Worm (Caenorhabditis elegans) whole organism, L1 larva: ENCODE measurements around the gene F09E5.16.

Experiments
- C04F5.9 ChIP-seq: sonication (generic microtip); optimal IDR thresholded peaks from 2 replicates; lab custom pipeline; 2016; ENCODE audit warnings: missing genetic modification characterization, missing compliant biosample characterization
- C16A3.4 ChIP-seq: fragments of 150-350 bp; optimal IDR thresholded peaks from 2 replicates; lab custom pipeline; 2014; ENCODE audit warnings: missing biosample characterization, missing genetic modification characterization
- Y116A8C.19 ChIP-seq: sonication (generic microtip); optimal IDR thresholded peaks from 2 replicates; lab custom pipeline; 2016; ENCODE audit warnings: missing compliant biosample characterization, missing genetic modification characterization, borderline replicate concordance
- ceh-63 ChIP-seq: fragments of 200-800 bp; sonication (Bioruptor generic); optimal IDR thresholded peaks from 2 replicates; lab custom pipeline; 2018; ENCODE audit warnings: mild to moderate bottlenecking, missing genetic modification characterization, missing compliant biosample characterization
- ceh-8 ChIP-seq: fragments of 200-800 bp; sonication (Bioruptor generic); optimal IDR thresholded peaks from 2 replicates; lab custom pipeline; 2018; ENCODE audit warnings: mild to moderate bottlenecking, missing genetic modification characterization, moderate library complexity, missing compliant biosample characterization
- ceh-82 ChIP-seq, 3 experiments: fragments of 150-350 bp in 1 of 3; sonication (generic microtip) in 2 of 3; optimal IDR thresholded peaks; 2 replicates each; lab custom pipeline; 2014 to 2017; ENCODE audit warnings: missing biosample characterization in 3 of 3, missing genetic modification characterization in 3 of 3
- ceh-90 ChIP-seq: sonication (generic microtip); optimal IDR thresholded peaks from 2 replicates; lab custom pipeline; 2016; ENCODE audit warnings: missing genetic modification characterization, missing compliant biosample characterization
- dpl-1 ChIP-seq, 3 experiments: fragments of 150-350 bp in 2 of 3; sonication (generic microtip) in 1 of 3; optimal IDR thresholded peaks; 2 replicates each; lab custom pipeline; 2014 to 2017; ENCODE audit warnings: missing biosample characterization in 3 of 3, missing genetic modification characterization in 3 of 3, missing genetic modification reagents in 3 of 3
- dsc-1 ChIP-seq: sonication (generic microtip); optimal IDR thresholded peaks from 2 replicates; lab custom pipeline; 2016; ENCODE audit warnings: mild to moderate bottlenecking, missing genetic modification characterization, missing compliant biosample characterization
- egl-13 ChIP-seq: sonication (generic microtip); optimal IDR thresholded peaks from 2 replicates; lab custom pipeline; 2016; ENCODE audit warnings: missing genotype, missing genetic modification reagents, missing genetic modification characterization, missing compliant biosample characterization
- egl-27 ChIP-seq, 2 experiments: fragments of 150-350 bp in 1 of 2; sonication (generic microtip); optimal IDR thresholded peaks; 3 replicates each; lab custom pipeline; 2017 to 2018; ENCODE audit warnings: missing biosample characterization in 2 of 2, missing genetic modification characterization in 2 of 2, missing genetic modification reagents in 2 of 2
- elt-3 ChIP-seq, 6 experiments: fragments of 150-350 bp in 1 of 6; sonication (generic microtip); optimal IDR thresholded peaks; 2 replicates each; lab custom pipeline; 2017 to 2018; ENCODE audit warnings: missing biosample characterization in 6 of 6, missing genetic modification characterization in 6 of 6, inconsistent platforms in 1 of 6
- fos-1 ChIP-seq: fragments of 150-350 bp; optimal IDR thresholded peaks from 2 replicates; lab custom pipeline; 2014; ENCODE audit warnings: missing biosample characterization, missing genetic modification characterization
- grh-1 ChIP-seq: fragments of 200-800 bp; sonication (Bioruptor generic); IDR thresholded peaks from 2 replicates; pipeline ENCODE4 v1.3.6; 2022; ENCODE audit warnings: missing genetic modification reagents, missing genetic modification characterization, missing compliant biosample characterization
- isw-1 ChIP-seq: fragments of 200-800 bp; sonication (Bioruptor generic); IDR thresholded peaks from 2 replicates; pipeline ENCODE4 v1.3.6; 2022; ENCODE audit warnings: missing genetic modification characterization, missing compliant biosample characterization
- lin-13 ChIP-seq: fragments of 150-350 bp; optimal IDR thresholded peaks from 2 replicates; lab custom pipeline; 2014; ENCODE audit warnings: missing biosample characterization, missing genetic modification reagents, missing genetic modification characterization
- lin-15B ChIP-seq: fragments of 150-350 bp; sonication (generic microtip); optimal IDR thresholded peaks from 3 replicates; lab custom pipeline; 2014; ENCODE audit warnings: missing biosample characterization, missing genetic modification characterization
- lin-35 ChIP-seq, 2 experiments: fragments of 150-350 bp; optimal IDR thresholded peaks; 2 replicates each; lab custom pipeline; 2014; ENCODE audit warnings: missing biosample characterization in 2 of 2, missing genetic modification characterization in 2 of 2, missing genetic modification reagents in 2 of 2
- lin-39 ChIP-seq: fragments of 150-350 bp; optimal IDR thresholded peaks from 2 replicates; lab custom pipeline; 2014; ENCODE audit warnings: missing biosample characterization, missing genetic modification reagents, missing genetic modification characterization
- lir-3 ChIP-seq: sonication (generic microtip); optimal IDR thresholded peaks from 2 replicates; lab custom pipeline; 2016; ENCODE audit warnings: mild to moderate bottlenecking, missing genetic modification characterization, moderate library complexity, missing compliant biosample characterization; ENCODE audit not compliant: poor library complexity
- lsy-2 ChIP-seq, 2 experiments: fragments of 150-350 bp; optimal IDR thresholded peaks; 2 replicates each; lab custom pipeline; 2014; ENCODE audit warnings: missing biosample characterization in 2 of 2, missing genetic modification characterization in 2 of 2
- mab-9 ChIP-seq: fragments of 200-800 bp; sonication (Bioruptor generic); IDR thresholded peaks from 2 replicates; pipeline ENCODE4 v1.3.6; 2022; ENCODE audit warnings: missing genetic modification reagents, missing genetic modification characterization, missing compliant biosample characterization
- mdl-1 ChIP-seq, 2 experiments: fragments of 150-350 bp; optimal IDR thresholded peaks; 2 replicates each; lab custom pipeline; 2014 to 2017; ENCODE audit warnings: missing biosample characterization in 2 of 2, missing genetic modification characterization in 2 of 2, inconsistent platforms in 1 of 2
- nhr-12 ChIP-seq: sonication (generic microtip); optimal IDR thresholded peaks from 2 replicates; lab custom pipeline; 2017; ENCODE audit warnings: missing biosample characterization, missing genetic modification characterization
- nhr-20 ChIP-seq: sonication (generic microtip); optimal IDR thresholded peaks from 2 replicates; lab custom pipeline; 2016; ENCODE audit warnings: mild to moderate bottlenecking, missing genetic modification characterization, missing compliant biosample characterization
- nhr-47 ChIP-seq: sonication (generic microtip); optimal IDR thresholded peaks from 2 replicates; lab custom pipeline; 2016; ENCODE audit warnings: mild to moderate bottlenecking, missing genetic modification characterization, moderate library complexity, missing compliant biosample characterization
- nhr-71 ChIP-seq: sonication (generic microtip); optimal IDR thresholded peaks from 2 replicates; lab custom pipeline; 2016; ENCODE audit warnings: mild to moderate bottlenecking, missing genetic modification characterization, moderate library complexity, missing compliant biosample characterization
- nhr-76 ChIP-seq: sonication (generic microtip); optimal IDR thresholded peaks from 2 replicates; lab custom pipeline; 2017; ENCODE audit warnings: missing biosample characterization, missing genetic modification characterization
- nhr-84 ChIP-seq: sonication (generic microtip); optimal IDR thresholded peaks from 2 replicates; lab custom pipeline; 2017; ENCODE audit warnings: missing biosample characterization, missing genetic modification characterization
- nhr-85 ChIP-seq: sonication (generic microtip); peaks from one replicate; lab custom pipeline; 2016; ENCODE audit warnings: missing genetic modification characterization, inconsistent platforms, missing compliant biosample characterization
- pag-3 ChIP-seq: sonication (generic microtip); optimal IDR thresholded peaks from 2 replicates; lab custom pipeline; 2017; ENCODE audit warnings: missing genetic modification characterization, mild to moderate bottlenecking, missing compliant biosample characterization, antibody characterized with exemption, borderline replicate concordance; ENCODE audit not compliant: insufficient read depth
- pax-3 ChIP-seq: fragments of 200-800 bp; sonication (Bioruptor generic); optimal IDR thresholded peaks from 2 replicates; lab custom pipeline; 2018; ENCODE audit warnings: mild to moderate bottlenecking, missing genetic modification characterization, moderate library complexity, missing compliant biosample characterization
- pqm-1 ChIP-seq: sonication (generic microtip); optimal IDR thresholded peaks from 3 replicates; lab custom pipeline; 2017; ENCODE audit warnings: missing biosample characterization, missing genetic modification characterization
- rnt-1 ChIP-seq: sonication (generic microtip); optimal IDR thresholded peaks from 2 replicates; lab custom pipeline; 2016; ENCODE audit warnings: mild to moderate bottlenecking, missing genetic modification characterization, moderate library complexity, missing compliant biosample characterization
- skn-1 ChIP-seq: fragments of 150-350 bp; optimal IDR thresholded peaks from 2 replicates; lab custom pipeline; 2014; ENCODE audit warnings: missing biosample characterization, missing genetic modification characterization
- snu-23 ChIP-seq: sonication (generic microtip); optimal IDR thresholded peaks from 2 replicates; lab custom pipeline; 2016; ENCODE audit warnings: missing genetic modification characterization, missing compliant biosample characterization
- swsn-7 ChIP-seq: sonication (generic microtip); optimal IDR thresholded peaks from 2 replicates; lab custom pipeline; 2016; ENCODE audit warnings: missing genetic modification characterization, missing compliant biosample characterization
- tbx-2 ChIP-seq: sonication (generic microtip); optimal IDR thresholded peaks from 2 replicates; lab custom pipeline; 2016; ENCODE audit warnings: missing genetic modification characterization, missing compliant biosample characterization
- tlp-1 ChIP-seq: fragments of 150-350 bp; optimal IDR thresholded peaks from 2 replicates; lab custom pipeline; 2014; ENCODE audit warnings: missing biosample characterization, missing genetic modification characterization
- unc-30 ChIP-seq: sonication (generic microtip); optimal IDR thresholded peaks from 2 replicates; lab custom pipeline; 2017; ENCODE audit warnings: missing biosample characterization, missing genetic modification characterization
- unc-62 ChIP-seq: fragments of 150-350 bp; optimal IDR thresholded peaks from 2 replicates; lab custom pipeline; 2014; ENCODE audit warnings: missing biosample characterization, missing genetic modification reagents, missing genetic modification characterization
- unc-86 ChIP-seq: sonication (generic microtip); optimal IDR thresholded peaks from 2 replicates; lab custom pipeline; 2016; ENCODE audit warnings: missing genetic modification characterization, missing compliant biosample characterization
- unc-98 ChIP-seq: fragments of 200-800 bp; sonication (Bioruptor generic); IDR thresholded peaks from 2 replicates; pipeline ENCODE4 v1.3.6; 2022; ENCODE audit warnings: missing genetic modification characterization, missing compliant biosample characterization
- ztf-11 ChIP-seq, 2 experiments: sonication (generic microtip); optimal IDR thresholded peaks; 2 replicates each; lab custom pipeline; 2016 to 2017; ENCODE audit warnings: missing genetic modification characterization in 2 of 2, missing biosample characterization in 1 of 2, missing compliant biosample characterization in 1 of 2
- ztf-4 ChIP-seq: fragments of 150-350 bp; optimal IDR thresholded peaks from 2 replicates; lab custom pipeline; 2014; ENCODE audit warnings: missing biosample characterization, missing genetic modification characterization

Gene F09E5.16

DNA sequence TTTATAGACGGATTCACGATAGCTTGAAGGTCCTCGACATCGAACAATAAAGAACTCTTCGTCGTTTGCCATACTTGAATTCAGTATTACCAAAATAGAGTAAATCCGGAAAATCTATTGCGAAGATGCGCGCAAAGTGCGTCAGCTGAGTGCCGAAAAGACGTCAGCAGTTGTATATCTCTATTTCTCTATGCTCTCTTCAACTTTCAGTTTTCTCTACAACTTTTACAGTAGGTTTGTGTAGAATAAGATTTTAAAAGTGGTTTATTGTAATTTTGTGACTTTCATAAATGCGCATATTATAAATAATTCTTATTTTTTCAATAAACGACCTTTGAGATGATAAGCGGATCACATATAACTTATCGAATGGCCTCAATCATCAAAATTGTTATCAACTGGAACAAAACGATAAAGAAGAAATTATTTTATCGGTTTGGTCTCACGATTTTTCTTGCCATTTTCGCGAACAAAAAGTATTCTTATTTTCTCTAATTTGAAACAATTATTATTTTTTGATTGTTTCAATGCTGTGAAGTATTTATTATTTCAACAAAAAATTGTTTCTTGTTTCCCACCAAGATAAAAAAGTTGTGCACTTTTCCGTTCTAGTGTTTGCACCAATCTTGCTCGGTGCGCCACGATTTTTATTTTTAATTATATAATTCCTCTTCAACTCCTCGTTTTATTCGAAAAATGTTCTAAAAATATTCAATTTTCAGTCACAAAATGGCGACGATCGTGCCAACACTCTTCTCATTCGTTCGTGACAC lies 7.9 kb upstream of the F09E5.16 start, which contains the start of the genes agt-2 and F09E5.3 (continued):
- TF ChIP-seq grh-1 (GFP tag; lab: Robert Waterston, UW) (peak; percentile 87), fos-1 (peak; percentile 89), nhr-71 (tag; lab: Kevin White, UChicago) (peak; percentile 97), C04F5.9 (tag; lab: Kevin White, UChicago) (peak; percentile 81), tlp-1 (tag; lab: Kevin White, UChicago) (no peak), nhr-12 (tag; lab: Kevin White, UChicago) (no peak), snu-23 (GFP tag; lab: Kevin White, UChicago) (peak; percentile 98), lin-15B (tag; lab: Kevin White, UChicago) (peak; percentile 82), Y116A8C.19 (tag; lab: Kevin White, UChicago) (no peak), elt-3 (tag; optimal IDR thresholded peaks at IDR 0.05; lab: Kevin White, UChicago) (peak in 3 of 6 experiments; percentile 43 to 81 (median 77)), nhr-20 (tag; lab: Kevin White, UChicago) (peak; percentile 95), ztf-11 (tag; optimal IDR thresholded peaks at IDR 0.05; lab: Kevin White, UChicago) (peak in 1 of 2 experiments; percentile 81), isw-1 (GFP tag; lab: Robert Waterston, UW) (peak; percentile 86), lin-35 (GFP tag; optimal IDR thresholded peaks at IDR 0.05; lab: Kevin White, UChicago) (peak; percentile 93), lsy-2 (tag; optimal IDR thresholded peaks at IDR 0.05; lab: Kevin White, UChicago) (peak; percentile 95 to 97), swsn-7 (peak; percentile 96), nhr-85 (tag; lab: Kevin White, UChicago) (peak; percentile 93), dsc-1 (peak; percentile 95), ceh-90 (peak; percentile 37), nhr-76 (tag; lab: Kevin White, UChicago) (no peak), egl-13 (peak; percentile 84), skn-1 (tag; lab: Kevin White, UChicago) (peak; percentile 94), unc-98 (GFP tag; lab: Robert Waterston, UW) (no peak), lir-3 (tag; lab: Kevin White, UChicago) (peak; percentile 87), lin-13 (GFP tag; lab: Kevin White, UChicago) (peak; percentile 88), unc-62 (GFP tag; lab: Kevin White, UChicago) (no peak), lin-39 (tag; lab: Kevin White, UChicago) (peak; percentile 94), unc-30 (tag; lab: Kevin White, UChicago) (no peak), ceh-63 (GFP tag; lab: Kevin White, UChicago) (no peak), ceh-82 (tag; optimal IDR thresholded peaks at IDR 0.05; lab: Kevin White, UChicago) (peak; percentile 92 to 95 (median 93)), mab-9 (GFP tag; lab: Robert Waterston, UW) (peak; percentile 88), ztf-4 (tag; lab: Kevin White, UChicago) (peak; percentile 91), unc-86 (tag; lab: Kevin White, UChicago) (peak; percentile 93), pag-3 (tag; lab: Kevin White, UChicago) (no peak), mdl-1 (tag; optimal IDR thresholded peaks at IDR 0.05; lab: Kevin White, UChicago) (peak in 1 of 2 experiments; percentile 84), nhr-47 (peak; percentile 96), rnt-1 (peak; percentile 96), tbx-2 (tag; lab: Kevin White, UChicago) (peak; percentile 94), nhr-84 (no peak), ceh-8 (GFP tag; lab: Kevin White, UChicago) (peak; percentile 85), C16A3.4 (tag; lab: Kevin White, UChicago) (peak; percentile 95), dpl-1 (GFP tag; optimal IDR thresholded peaks at IDR 0.05; lab: Kevin White, UChicago) (peak; percentile 88 to 91 (median 90)), pax-3 (tag; lab: Kevin White, UChicago) (peak; percentile 83), pqm-1 (tag; lab: Kevin White, UChicago) (no peak), egl-27 (tag; optimal IDR thresholded peaks at IDR 0.05; lab: Kevin White, UChicago) (peak; percentile 1 to 14)
